Worm (Caenorhabditis elegans): ENCODE results near the gene K10G6.5.

DNA sequence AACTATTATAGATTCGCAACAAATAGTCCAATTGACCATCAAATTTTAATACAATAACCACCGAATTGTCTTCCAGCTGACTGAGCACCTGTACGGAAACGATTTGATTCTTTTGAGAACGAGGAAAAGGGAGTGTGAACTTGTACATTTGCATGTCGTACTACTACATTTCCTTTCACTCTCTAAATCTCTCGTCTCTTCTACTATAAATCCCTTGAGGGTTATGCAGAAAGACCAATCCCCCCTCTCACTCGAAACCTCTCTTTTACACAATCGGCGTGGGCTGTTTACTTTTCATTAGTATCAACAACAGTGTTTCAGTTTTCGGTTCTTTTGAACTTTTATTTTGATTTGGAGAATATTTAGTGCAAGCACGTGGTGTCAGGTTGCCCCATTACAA is 15.1 kb downstream of the K10G6.5 start:
- TF ChIP-seq lin-39 (tag; optimal IDR thresholded peaks at IDR 0.05): no peak
- TF ChIP-seq skn-1 (tag; optimal IDR thresholded peaks at IDR 0.05): no peak
- TF ChIP-seq ztf-4 (tag; optimal IDR thresholded peaks at IDR 0.05): no peak
- TF ChIP-seq unc-62 (GFP tag; optimal IDR thresholded peaks at IDR 0.05): no peak
- no peak for TF ChIP-seq snpc-4 (tag; optimal IDR thresholded peaks at IDR 0.05)
- TF ChIP-seq nhr-77 (tag; optimal IDR thresholded peaks at IDR 0.05): no peak
- TF ChIP-seq nhr-12 (tag; optimal IDR thresholded peaks at IDR 0.05): no peak
- no peak for TF ChIP-seq aly-2 (tag; optimal IDR thresholded peaks at IDR 0.05)
- TF ChIP-seq unc-39 (tag; optimal IDR thresholded peaks at IDR 0.05): no peak
- no peak for TF ChIP-seq unc-55 (GFP tag; optimal IDR thresholded peaks at IDR 0.05)
- no peak for TF ChIP-seq mab-5 (tag; optimal IDR thresholded peaks at IDR 0.05)
- no peak for TF ChIP-seq nhr-237 (tag; optimal IDR thresholded peaks at IDR 0.05)
